Fruit fly (Drosophila melanogaster): Measurements from ENCODE around the gene Mst98Cb.

DNA sequence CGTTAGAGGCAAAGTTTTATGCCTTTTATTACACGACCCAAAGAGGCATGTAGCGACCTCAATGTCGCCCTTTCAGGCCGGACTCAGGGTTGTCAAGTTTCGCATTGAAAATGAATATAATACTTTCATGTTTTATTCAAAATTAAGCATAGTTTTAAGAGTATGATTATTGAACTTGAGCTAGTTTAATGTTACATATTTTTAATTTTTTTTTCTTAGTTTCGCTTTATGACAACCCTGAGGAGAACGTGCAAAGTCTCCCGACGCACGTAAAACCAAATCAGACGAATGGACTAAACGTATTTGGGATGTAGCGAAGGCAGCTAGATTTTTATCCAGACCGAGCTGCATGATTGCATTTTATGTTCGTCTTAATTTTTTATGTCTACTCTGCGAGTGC is 13.4 kb downstream of the Mst98Cb start:
- TF ChIP-seq CG11617 (GFP tag; optimal IDR thresholded peaks at IDR 0.05): no peak
- TF ChIP-seq CG7101 (tag; optimal IDR thresholded peaks at IDR 0.05): no peak
- no peak for TF ChIP-seq kay (GFP tag; ENCODE audit: borderline replicate concordance)
- TF ChIP-seq cnc (optimal IDR thresholded peaks at IDR 0.05): no peak
- no peak for TF ChIP-seq ovo (GFP tag; optimal IDR thresholded peaks at IDR 0.05)
